Fruit fly (Drosophila melanogaster): ENCODE results near the gene yin.

yin gene

DNA sequence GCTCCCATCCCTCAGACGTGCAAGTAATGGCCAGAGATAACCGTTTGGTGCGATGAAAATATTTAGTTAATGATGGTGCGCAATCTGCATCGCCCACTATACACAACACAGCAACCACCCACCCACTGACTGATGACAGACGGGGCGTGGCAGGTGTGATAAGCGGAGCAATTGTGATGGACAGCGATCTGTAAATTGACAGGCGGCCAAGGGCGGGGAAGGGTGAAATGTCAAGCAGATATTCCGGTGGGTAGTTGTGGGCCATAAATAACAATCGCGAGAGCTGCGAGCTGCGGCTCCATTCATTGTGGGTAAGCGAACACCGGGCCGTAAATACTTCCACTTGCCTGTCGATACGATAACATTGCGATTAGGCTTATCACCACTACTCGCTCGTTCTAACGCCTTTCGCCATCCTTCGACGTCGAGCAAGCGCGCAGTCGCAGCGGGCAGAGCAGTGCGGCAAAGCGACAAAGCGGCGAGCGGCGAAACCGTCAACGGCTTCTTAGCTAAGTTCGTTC, at the start of gene yin:
Gene yin, minus strand, starts transcription at position 51 of the 521 bp plus-strand sequence.
- no peak for TF ChIP-seq Myc (optimal IDR thresholded peaks at IDR 0.05)
- TF ChIP-seq insv (optimal IDR thresholded peaks at IDR 0.05) = no peak
- no peak for TF ChIP-seq ttk (optimal IDR thresholded peaks at IDR 0.05)
- no peak for TF ChIP-seq h (optimal IDR thresholded peaks at IDR 0.05)
- no peak for TF ChIP-seq Sin3A (optimal IDR thresholded peaks at IDR 0.05)
- no peak for TF ChIP-seq psq (optimal IDR thresholded peaks at IDR 0.05)

DNA sequence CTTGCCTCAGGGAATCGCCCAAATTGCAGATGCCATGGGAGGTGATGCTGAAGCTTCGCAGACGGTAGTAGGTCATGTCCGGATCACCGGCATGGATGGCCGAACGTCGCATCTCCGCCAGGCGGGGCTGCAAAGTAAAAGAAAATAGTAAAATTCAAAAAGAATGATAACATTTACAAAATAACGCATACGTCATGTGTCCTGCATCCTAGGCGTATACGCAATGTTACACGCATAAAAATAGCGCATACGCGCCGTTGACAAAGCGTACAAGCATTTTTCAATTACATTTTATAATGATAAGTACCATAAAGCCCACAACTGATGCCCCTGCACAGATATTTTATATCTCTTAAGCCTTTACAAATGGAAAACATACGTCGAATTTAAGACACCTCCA, 30.2 kb upstream of the yin start:
- TF ChIP-seq psq (optimal IDR thresholded peaks at IDR 0.05) (no peak), ttk (optimal IDR thresholded peaks at IDR 0.05) (no peak)

DNA sequence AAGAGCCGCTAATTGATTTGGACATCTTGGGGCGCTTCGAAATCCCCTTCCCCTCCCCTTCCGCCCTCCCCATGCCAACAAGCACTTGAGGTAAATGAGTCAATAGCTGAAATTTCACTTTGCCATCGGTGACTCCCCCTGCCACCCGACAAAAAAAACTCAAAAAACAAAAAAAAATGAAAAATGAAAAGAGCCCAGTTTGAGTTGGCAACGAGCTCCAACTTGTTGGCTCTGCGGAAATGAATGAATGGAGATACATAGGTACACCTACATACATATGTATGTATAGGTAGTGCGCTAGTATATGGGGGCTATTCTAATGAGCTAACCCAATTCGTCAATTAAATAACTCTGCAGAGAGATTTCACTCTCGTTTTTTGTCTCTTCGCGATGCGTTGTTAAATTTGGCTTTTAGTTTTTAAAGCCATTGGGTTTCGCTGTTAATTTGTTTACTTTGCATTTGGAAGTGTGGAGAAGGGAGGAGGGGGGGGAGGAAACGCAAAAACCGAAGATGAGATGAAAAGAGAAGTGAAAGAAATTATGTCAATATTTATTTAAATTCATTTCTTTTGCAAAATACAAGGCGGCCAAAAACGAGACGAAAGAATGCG, 16.0 kb upstream of the yin start:
- TF ChIP-seq h (optimal IDR thresholded peaks at IDR 0.05) (no peak), Sin3A (optimal IDR thresholded peaks at IDR 0.05) (no peak), psq (optimal IDR thresholded peaks at IDR 0.05) (no peak), ttk (optimal IDR thresholded peaks at IDR 0.05) (no peak), insv (optimal IDR thresholded peaks at IDR 0.05) (no peak), Myc (optimal IDR thresholded peaks at IDR 0.05) (no peak)

DNA sequence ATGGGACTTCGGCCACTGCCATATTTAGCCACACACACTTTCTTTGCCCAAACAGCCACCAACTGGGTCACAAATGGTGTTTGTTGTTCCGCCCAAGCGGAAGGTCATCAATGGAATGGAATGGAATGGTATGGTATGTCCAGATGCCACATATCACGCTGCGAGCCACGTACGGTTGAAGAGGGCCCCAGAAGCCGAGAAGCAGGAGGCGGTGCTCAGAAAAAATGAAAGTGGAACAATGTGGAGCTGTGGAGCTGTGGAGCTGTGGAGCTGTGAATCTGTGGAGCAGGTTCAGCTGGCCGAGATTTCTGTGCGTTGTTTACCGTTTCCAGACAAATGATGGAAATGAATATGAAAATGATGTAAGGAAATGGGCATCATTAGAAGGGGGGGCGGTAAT, 15.0 kb upstream of the yin start:
- TF ChIP-seq ttk (optimal IDR thresholded peaks at IDR 0.05) = no peak
- no peak for TF ChIP-seq Sin3A (optimal IDR thresholded peaks at IDR 0.05)
- TF ChIP-seq insv (optimal IDR thresholded peaks at IDR 0.05) = no peak
- no peak for TF ChIP-seq Myc (optimal IDR thresholded peaks at IDR 0.05)
- no peak for TF ChIP-seq psq (optimal IDR thresholded peaks at IDR 0.05)
- TF ChIP-seq h (optimal IDR thresholded peaks at IDR 0.05) = no peak

DNA sequence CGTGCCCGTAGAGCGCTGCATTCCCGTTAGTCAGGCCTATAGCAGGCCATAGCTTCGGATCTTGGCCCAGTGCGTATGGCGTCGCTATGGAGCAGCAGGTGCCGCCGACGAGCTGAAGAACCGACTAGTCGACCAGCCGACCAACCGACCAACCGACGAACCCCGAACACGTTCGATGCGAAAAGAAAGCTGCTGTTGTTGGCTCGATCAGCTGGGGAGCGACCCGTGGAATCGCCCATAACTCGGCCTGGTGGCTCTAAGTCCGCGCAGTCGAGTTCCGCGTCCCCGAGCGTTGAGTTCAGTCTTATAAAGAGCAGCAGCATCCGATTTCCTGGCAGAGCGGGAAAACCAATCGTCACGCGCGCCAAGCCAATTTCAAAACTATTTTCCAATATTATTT, 12.2 kb upstream of the yin start, which contains the start of gene CG15239:
Gene CG15239, plus strand, starts transcription at position 265 of the 400 bp plus-strand sequence.
- no peak for TF ChIP-seq h (optimal IDR thresholded peaks at IDR 0.05)
- TF ChIP-seq Sin3A (optimal IDR thresholded peaks at IDR 0.05) = no peak
- no peak for TF ChIP-seq ttk (optimal IDR thresholded peaks at IDR 0.05)
- no peak for TF ChIP-seq insv (optimal IDR thresholded peaks at IDR 0.05)
- no peak for TF ChIP-seq psq (optimal IDR thresholded peaks at IDR 0.05)
- TF ChIP-seq Myc (optimal IDR thresholded peaks at IDR 0.05) = no peak

DNA sequence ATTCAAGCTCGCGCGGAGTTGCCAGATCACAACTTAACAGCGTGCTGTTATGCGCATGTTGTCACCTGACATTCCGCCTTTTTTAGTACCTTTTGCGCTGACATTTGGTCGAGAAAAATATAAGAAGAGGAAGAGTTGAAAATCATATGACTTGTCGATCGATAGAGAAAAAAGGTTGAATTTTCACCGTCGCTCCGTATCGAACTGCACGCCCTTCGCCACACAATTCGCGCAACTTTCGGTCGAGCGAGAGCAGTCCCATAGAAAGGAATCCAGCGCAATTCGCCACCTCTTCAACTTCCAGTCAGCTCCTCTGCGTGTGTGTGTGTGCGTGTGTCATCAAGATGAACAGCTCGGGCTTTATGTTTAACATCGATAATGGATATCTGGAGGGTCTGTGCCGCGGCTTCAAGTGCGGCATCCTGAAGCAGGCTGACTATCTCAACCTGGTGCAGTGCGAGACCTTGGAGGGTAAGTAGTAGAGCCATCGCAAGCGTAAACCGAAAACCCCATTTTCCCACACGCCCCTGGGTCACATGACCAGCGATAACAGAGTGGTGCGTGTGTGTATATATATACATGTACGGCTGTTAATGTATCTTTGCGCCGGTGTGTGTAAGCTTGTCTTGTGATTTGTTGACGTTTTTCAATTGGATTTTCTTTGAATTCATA, 9.0 kb upstream of the yin start, which contains the start of gene VhaAC39-1:
Gene VhaAC39-1, plus strand, starts transcription at position 104 of the 672 bp plus-strand sequence.
- TF ChIP-seq h (optimal IDR thresholded peaks at IDR 0.05) = no peak

DNA sequence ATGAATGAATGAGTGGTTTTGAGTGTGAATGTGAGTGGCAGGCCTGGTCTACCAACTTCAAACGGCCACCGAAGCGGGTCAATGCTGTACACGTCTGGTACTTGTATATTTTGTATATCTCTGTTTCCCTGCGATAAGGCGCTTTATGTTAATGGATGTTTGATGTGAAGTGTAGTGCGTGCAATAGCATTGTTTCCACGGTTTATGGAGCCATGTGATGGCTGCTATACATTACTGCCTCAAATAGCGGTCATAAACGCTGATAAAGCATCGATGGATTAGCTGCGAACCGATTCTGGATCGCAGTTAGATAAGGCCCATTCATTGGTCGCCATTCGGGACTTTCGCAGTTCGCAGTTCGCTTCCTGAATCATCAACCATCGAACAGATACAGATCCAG, 3.2 kb upstream of the yin start:
- TF ChIP-seq ttk (optimal IDR thresholded peaks at IDR 0.05) (no peak), psq (optimal IDR thresholded peaks at IDR 0.05) (no peak), Myc (optimal IDR thresholded peaks at IDR 0.05) (no peak), insv (optimal IDR thresholded peaks at IDR 0.05) (no peak), h (optimal IDR thresholded peaks at IDR 0.05) (no peak), Sin3A (optimal IDR thresholded peaks at IDR 0.05) (no peak)

DNA sequence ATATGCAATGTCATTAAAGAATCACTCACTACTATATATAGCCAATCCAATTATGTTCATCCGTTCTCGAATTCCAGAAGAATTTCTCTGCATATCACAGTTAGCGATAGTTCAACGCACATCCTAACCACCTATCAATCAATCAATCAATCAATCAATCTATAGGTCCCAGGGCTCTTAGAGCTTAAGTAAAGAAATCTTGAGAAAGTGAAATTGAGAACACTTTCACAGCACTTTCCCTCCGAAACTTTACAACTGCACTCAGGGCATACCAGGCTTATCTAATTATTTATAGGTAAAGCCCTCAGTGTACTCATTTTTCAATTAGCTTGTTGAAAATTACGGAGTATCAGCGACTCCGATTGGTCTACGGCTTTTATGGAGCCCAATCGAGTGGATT, 2.7 kb upstream of the yin start:
- TF ChIP-seq Sin3A (optimal IDR thresholded peaks at IDR 0.05) (no peak), ttk (optimal IDR thresholded peaks at IDR 0.05) (no peak), psq (optimal IDR thresholded peaks at IDR 0.05) (no peak), h (optimal IDR thresholded peaks at IDR 0.05) (no peak), Myc (optimal IDR thresholded peaks at IDR 0.05) (no peak), insv (optimal IDR thresholded peaks at IDR 0.05) (no peak)

DNA sequence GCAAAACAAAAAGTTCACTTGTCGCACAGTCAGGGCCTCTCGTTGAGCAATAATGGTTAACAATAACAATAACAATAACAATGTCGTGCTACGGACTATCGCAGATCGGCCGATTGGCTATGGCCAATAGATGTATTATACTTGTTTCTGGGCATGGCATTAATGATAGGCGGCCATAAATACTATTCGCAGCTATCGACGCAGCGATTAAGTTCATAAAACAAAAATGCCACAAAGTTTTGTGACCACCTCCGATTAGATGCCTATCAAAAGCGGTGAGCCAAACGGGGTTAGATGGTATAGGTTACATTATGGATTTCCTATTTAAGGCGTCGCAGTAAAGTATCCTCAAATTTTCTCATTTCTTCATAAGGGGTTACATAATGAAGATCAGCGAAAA, 1.2 kb downstream of the yin start:
- TF ChIP-seq insv (optimal IDR thresholded peaks at IDR 0.05) (no peak), Myc (optimal IDR thresholded peaks at IDR 0.05) (no peak), Sin3A (optimal IDR thresholded peaks at IDR 0.05) (no peak), h (optimal IDR thresholded peaks at IDR 0.05) (no peak), ttk (optimal IDR thresholded peaks at IDR 0.05) (no peak), psq (optimal IDR thresholded peaks at IDR 0.05) (no peak)

DNA sequence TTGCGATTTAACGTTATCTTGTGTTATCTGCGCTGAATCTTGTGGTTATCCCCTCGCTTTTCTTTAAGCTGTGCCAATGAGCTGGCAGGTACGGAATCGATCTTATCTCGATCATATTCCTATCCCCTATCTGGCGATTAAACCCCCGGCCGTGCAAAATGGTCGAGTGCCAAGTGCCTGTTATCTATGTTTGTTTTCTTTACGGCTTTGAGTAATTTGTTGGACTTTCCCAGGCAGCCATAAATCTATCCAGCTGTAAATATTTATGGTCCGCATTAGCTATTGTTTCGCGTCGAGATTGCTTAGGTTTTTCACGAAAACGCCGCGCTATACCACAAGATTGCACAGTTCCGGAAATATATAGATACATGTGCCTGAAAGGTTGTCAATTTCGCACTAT, 2.6 kb downstream of the yin start:
- TF ChIP-seq h (optimal IDR thresholded peaks at IDR 0.05) (no peak), psq (optimal IDR thresholded peaks at IDR 0.05) (no peak), insv (optimal IDR thresholded peaks at IDR 0.05) (no peak), Myc (optimal IDR thresholded peaks at IDR 0.05) (no peak), ttk (optimal IDR thresholded peaks at IDR 0.05) (no peak), Sin3A (optimal IDR thresholded peaks at IDR 0.05) (no peak)

DNA sequence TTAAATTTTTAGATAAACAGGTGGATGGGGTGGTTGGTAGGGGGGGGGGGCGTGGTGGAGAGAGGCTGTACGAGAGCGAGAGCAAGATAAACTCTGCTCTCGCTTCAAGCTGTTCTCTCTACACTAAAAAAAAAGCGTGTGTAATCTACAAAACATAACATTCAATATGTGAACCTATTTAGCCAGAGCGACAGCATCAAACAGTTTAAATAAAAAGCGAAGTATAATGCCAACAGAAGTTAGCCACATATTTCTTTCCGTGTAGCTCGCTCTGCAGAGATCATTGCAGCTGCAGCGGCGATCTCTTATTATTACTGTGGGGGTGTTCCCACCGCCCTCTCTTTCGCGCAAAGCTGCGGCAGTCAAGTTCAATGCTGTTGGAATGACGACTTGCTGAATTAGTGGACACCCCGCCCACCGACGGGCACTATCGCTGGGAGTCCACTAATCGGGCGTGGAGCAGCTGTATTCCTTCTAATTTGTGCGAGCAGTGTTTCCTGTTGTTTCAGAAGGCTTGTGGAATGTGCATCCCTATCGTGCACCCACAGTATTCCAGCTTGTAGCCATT, 3.2 kb downstream of the yin start, which contains the start of gene CG2930:
Gene CG2930, plus strand, starts transcription at position 518 of the 568 bp plus-strand sequence.
- TF ChIP-seq h (optimal IDR thresholded peaks at IDR 0.05) (no peak), Myc (optimal IDR thresholded peaks at IDR 0.05) (no peak), ttk (optimal IDR thresholded peaks at IDR 0.05) (no peak), psq (optimal IDR thresholded peaks at IDR 0.05) (no peak), insv (optimal IDR thresholded peaks at IDR 0.05) (no peak), Sin3A (optimal IDR thresholded peaks at IDR 0.05) (no peak)

DNA sequence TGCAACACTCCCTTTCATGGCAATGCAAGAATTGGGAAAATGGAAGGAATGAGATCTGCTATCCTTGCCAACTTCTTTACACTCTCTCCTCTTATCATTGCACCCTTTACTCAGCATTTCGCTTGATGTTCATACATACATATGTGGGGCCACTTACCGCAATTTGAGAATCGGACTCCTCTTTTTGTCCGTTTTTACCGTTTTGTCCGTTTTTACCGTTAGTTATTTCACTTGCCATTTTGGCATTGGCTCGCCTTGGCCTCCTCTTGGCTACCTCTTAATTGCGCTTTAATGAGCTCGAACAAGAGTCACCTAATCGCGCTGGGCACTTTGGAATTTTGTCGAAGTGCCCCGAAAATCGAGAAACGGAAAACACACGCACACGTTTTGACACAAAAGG, 4.0 kb downstream of the yin start:
- TF ChIP-seq Sin3A (optimal IDR thresholded peaks at IDR 0.05) (no peak), ttk (optimal IDR thresholded peaks at IDR 0.05) (no peak), psq (optimal IDR thresholded peaks at IDR 0.05) (no peak), h (optimal IDR thresholded peaks at IDR 0.05) (no peak), insv (optimal IDR thresholded peaks at IDR 0.05) (no peak), Myc (optimal IDR thresholded peaks at IDR 0.05) (no peak)

Measured in Kc167 (cell line).